Worm (Caenorhabditis elegans) whole organism, L2 larva: ENCODE results near the gene nhr-268.

ENCODE experiments used
- F13H6.1 ChIP-seq: sonication (generic microtip); optimal IDR thresholded peaks from 2 replicates; lab custom pipeline; 2016; ENCODE audit warnings: missing genetic modification characterization, missing compliant biosample characterization
- ama-1 ChIP-seq: fragments of 150-350 bp; optimal IDR thresholded peaks from 2 replicates; lab custom pipeline; 2018; ENCODE audit warnings: inconsistent platforms
- ceh-82 ChIP-seq: fragments of 150-350 bp; optimal IDR thresholded peaks from 2 replicates; lab custom pipeline; 2014; ENCODE audit warnings: missing biosample characterization, missing genetic modification characterization
- dmd-4 ChIP-seq: sonication (generic microtip); optimal IDR thresholded peaks from 2 replicates; lab custom pipeline; 2017; ENCODE audit warnings: missing biosample characterization, missing genetic modification characterization
- lin-39 ChIP-seq: fragments of 150-350 bp; optimal IDR thresholded peaks from 2 replicates; lab custom pipeline; 2014; ENCODE audit warnings: missing biosample characterization, missing genetic modification reagents, missing genetic modification characterization
- nhr-12 ChIP-seq: fragments of 150-350 bp; optimal IDR thresholded peaks from 2 replicates; lab custom pipeline; 2014; ENCODE audit warnings: missing biosample characterization, missing genetic modification characterization
- nhr-25 ChIP-seq: fragments of 150-350 bp; sonication (generic microtip); optimal IDR thresholded peaks from 3 replicates; lab custom pipeline; 2014; ENCODE audit warnings: missing biosample characterization, missing genetic modification characterization
- peb-1 ChIP-seq: fragments of 150-350 bp; optimal IDR thresholded peaks from 2 replicates; lab custom pipeline; 2014; ENCODE audit warnings: missing biosample characterization, missing genetic modification characterization
- snpc-4 ChIP-seq: fragments of 150-350 bp; optimal IDR thresholded peaks from 2 replicates; lab custom pipeline; 2014; ENCODE audit warnings: missing biosample characterization, missing genetic modification characterization
- ztf-11 ChIP-seq: sonication (generic microtip); optimal IDR thresholded peaks from 2 replicates; lab custom pipeline; 2017; ENCODE audit warnings: missing biosample characterization, missing genetic modification characterization

DNA sequence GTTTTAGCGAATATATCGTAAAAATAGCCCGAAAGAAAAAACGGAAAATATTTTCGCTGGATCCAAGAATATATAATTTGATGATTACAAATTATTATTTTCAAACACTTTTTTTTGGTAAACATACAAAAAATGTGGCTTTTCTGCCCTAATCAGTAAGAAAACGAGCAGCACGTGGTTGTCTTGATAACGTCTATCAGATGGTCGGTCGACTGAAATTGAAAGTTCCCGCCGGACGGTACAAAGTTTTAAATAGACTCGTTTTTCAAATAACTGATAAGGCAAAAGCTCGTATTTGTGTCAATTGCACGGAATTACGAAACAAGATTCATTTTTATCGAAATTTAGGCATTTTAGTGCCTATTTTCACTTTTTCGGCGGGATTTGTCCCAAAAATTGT lies 23.3 kb upstream of the nhr-268 start:
- no peak for TF ChIP-seq ama-1 (lab: Kevin White, UChicago)
- no peak for TF ChIP-seq snpc-4 (tag; lab: Kevin White, UChicago)
- TF ChIP-seq peb-1 (tag; lab: Kevin White, UChicago) = no peak
- TF ChIP-seq nhr-25 = no peak
- no peak for TF ChIP-seq lin-39 (tag; lab: Kevin White, UChicago)
- peak; percentile 66 for TF ChIP-seq F13H6.1 (tag; lab: Kevin White, UChicago)
- no peak for TF ChIP-seq ztf-11 (tag; lab: Kevin White, UChicago)
- no peak for TF ChIP-seq dmd-4 (tag; lab: Kevin White, UChicago)
- no peak for TF ChIP-seq ceh-82
- no peak for TF ChIP-seq nhr-12 (tag; lab: Kevin White, UChicago)
